Worm (Caenorhabditis elegans) whole organism, late embryonic: ENCODE results near the gene Y71H2B.4.

ENCODE experiments used
- C08G9.2 ChIP-seq: sonication (generic microtip); optimal IDR thresholded peaks from 2 replicates; lab custom pipeline; 2016; ENCODE audit warnings: mild to moderate bottlenecking, missing genetic modification characterization, moderate library complexity, missing compliant biosample characterization
- K02D7.2 ChIP-seq: sonication (generic microtip); optimal IDR thresholded peaks from 2 replicates; lab custom pipeline; 2017; ENCODE audit warnings: mild to moderate bottlenecking, missing genetic modification characterization, missing compliant biosample characterization
- T23F11.4 ChIP-seq: fragments of 200-800 bp; sonication (Bioruptor generic); optimal IDR thresholded peaks from 2 replicates; lab custom pipeline; 2018; ENCODE audit warnings: mild to moderate bottlenecking, missing genetic modification characterization, missing compliant biosample characterization
- ama-1 ChIP-seq: fragments of 150-350 bp; optimal IDR thresholded peaks from 2 replicates; lab custom pipeline; 2014
- ceh-19 ChIP-seq: fragments of 200-800 bp; sonication (Bioruptor generic); optimal IDR thresholded peaks from 2 replicates; lab custom pipeline; 2018; ENCODE audit warnings: mild to moderate bottlenecking, missing genetic modification characterization, missing compliant biosample characterization
- ceh-2 ChIP-seq: sonication (generic microtip); optimal IDR thresholded peaks from 2 replicates; lab custom pipeline; 2016; ENCODE audit warnings: missing genotype, missing genetic modification characterization, missing compliant biosample characterization
- ceh-22 ChIP-seq: sonication (generic microtip); optimal IDR thresholded peaks from 2 replicates; lab custom pipeline; 2017; ENCODE audit warnings: missing biosample characterization, missing genetic modification characterization
- ceh-24 ChIP-seq: sonication (generic microtip); optimal IDR thresholded peaks from 2 replicates; lab custom pipeline; 2016; ENCODE audit warnings: mild to moderate bottlenecking, missing genetic modification characterization, missing compliant biosample characterization
- ceh-30 ChIP-seq: fragments of 150-350 bp; optimal IDR thresholded peaks from 2 replicates; lab custom pipeline; 2014; ENCODE audit warnings: missing biosample characterization, missing genetic modification characterization
- ceh-34 ChIP-seq: sonication (generic microtip); optimal IDR thresholded peaks from 2 replicates; lab custom pipeline; 2016; ENCODE audit warnings: mild to moderate bottlenecking, missing genetic modification characterization, missing compliant biosample characterization
- ceh-45 ChIP-seq: fragments of 200-800 bp; sonication (Bioruptor generic); IDR thresholded peaks from 2 replicates; pipeline ENCODE4 v1.3.6; 2022; ENCODE audit warnings: missing genetic modification reagents, missing genetic modification characterization, missing compliant biosample characterization
- ceh-48 ChIP-seq: sonication (generic microtip); optimal IDR thresholded peaks from 2 replicates; lab custom pipeline; 2016; ENCODE audit warnings: missing genetic modification characterization, inconsistent platforms, missing compliant biosample characterization
- elt-2 ChIP-seq: sonication (generic microtip); optimal IDR thresholded peaks from 2 replicates; lab custom pipeline; 2016; ENCODE audit warnings: missing genetic modification reagents, missing genetic modification characterization, missing compliant biosample characterization
- elt-4 ChIP-seq: sonication (generic microtip); optimal IDR thresholded peaks from 2 replicates; lab custom pipeline; 2016; ENCODE audit warnings: missing genetic modification characterization, missing compliant biosample characterization
- ets-4 ChIP-seq: sonication (generic microtip); optimal IDR thresholded peaks from 2 replicates; lab custom pipeline; 2016; ENCODE audit warnings: missing genetic modification characterization, missing compliant biosample characterization
- fkh-6 ChIP-seq: sonication (generic microtip); optimal IDR thresholded peaks from 2 replicates; lab custom pipeline; 2016; ENCODE audit warnings: missing genetic modification characterization, missing compliant biosample characterization
- gmeb-2 ChIP-seq: sonication (generic microtip); optimal IDR thresholded peaks from 2 replicates; lab custom pipeline; 2016; ENCODE audit warnings: missing genetic modification characterization, inconsistent platforms, missing compliant biosample characterization
- hlh-6 ChIP-seq: sonication (generic microtip); optimal IDR thresholded peaks from 2 replicates; lab custom pipeline; 2016; ENCODE audit warnings: missing genotype, missing genetic modification characterization, missing compliant biosample characterization
- hlh-8 ChIP-seq: sonication (generic microtip); optimal IDR thresholded peaks from 2 replicates; lab custom pipeline; 2016; ENCODE audit warnings: missing genotype, missing genetic modification characterization, missing compliant biosample characterization
- lin-11 ChIP-seq: fragments of 200-800 bp; sonication (Bioruptor generic); optimal IDR thresholded peaks from 2 replicates; lab custom pipeline; 2018; ENCODE audit warnings: mild to moderate bottlenecking, missing genetic modification characterization, missing compliant biosample characterization
- madf-2 ChIP-seq: sonication (generic microtip); optimal IDR thresholded peaks from 2 replicates; lab custom pipeline; 2017; ENCODE audit warnings: missing genetic modification characterization, missing compliant biosample characterization
- mec-3 ChIP-seq: sonication (generic microtip); optimal IDR thresholded peaks from 2 replicates; lab custom pipeline; 2016; ENCODE audit warnings: borderline replicate concordance, missing genetic modification characterization, missing compliant biosample characterization
- nfya-1 ChIP-seq: sonication (generic microtip); optimal IDR thresholded peaks from 2 replicates; lab custom pipeline; 2017; ENCODE audit warnings: missing genetic modification characterization, mild to moderate bottlenecking, missing compliant biosample characterization, antibody characterized with exemption, moderate library complexity
- nhr-232 ChIP-seq: sonication (generic microtip); optimal IDR thresholded peaks from 2 replicates; lab custom pipeline; 2016; ENCODE audit warnings: missing genetic modification characterization, missing compliant biosample characterization
- odd-2 ChIP-seq: sonication (generic microtip); optimal IDR thresholded peaks from 2 replicates; lab custom pipeline; 2017; ENCODE audit warnings: antibody characterized with exemption, mild to moderate bottlenecking, missing genetic modification characterization, missing compliant biosample characterization
- pat-9 ChIP-seq: fragments of 200-800 bp; sonication (Bioruptor generic); optimal IDR thresholded peaks from 2 replicates; lab custom pipeline; 2018; ENCODE audit warnings: mild to moderate bottlenecking, missing genetic modification characterization, moderate library complexity, missing compliant biosample characterization
- pax-1 ChIP-seq: fragments of 150-350 bp; optimal IDR thresholded peaks from 2 replicates; lab custom pipeline; 2014; ENCODE audit warnings: missing biosample characterization, missing genetic modification characterization
- ref-2 ChIP-seq: sonication (generic microtip); optimal IDR thresholded peaks from 2 replicates; lab custom pipeline; 2016; ENCODE audit warnings: missing genetic modification characterization, missing compliant biosample characterization
- rnt-1 ChIP-seq: sonication (generic microtip); optimal IDR thresholded peaks from 2 replicates; lab custom pipeline; 2016; ENCODE audit warnings: missing genetic modification characterization, missing compliant biosample characterization
- sox-2 ChIP-seq: fragments of 200-800 bp; sonication (Bioruptor generic); IDR thresholded peaks from 2 replicates; pipeline ENCODE4 v1.3.6; 2022; ENCODE audit warnings: missing genetic modification reagents, missing genetic modification characterization, missing compliant biosample characterization
- ttx-3 ChIP-seq: sonication (generic microtip); optimal IDR thresholded peaks from 2 replicates; lab custom pipeline; 2016; ENCODE audit warnings: missing genetic modification reagents, missing genetic modification characterization, missing compliant biosample characterization
- unc-3 ChIP-seq, 2 experiments: fragments of 200-800 bp in 1 of 2; sonication (Bioruptor generic) in 1 of 2; sonication (generic microtip) in 1 of 2; conservative IDR thresholded peaks in 1 of 2; optimal IDR thresholded peaks in 1 of 2; 2 replicates each; pipeline versions ENCODE4 v1.3.6 to Lab custom; 2016 to 2022; ENCODE audit warnings: missing compliant biosample characterization in 2 of 2, missing genetic modification characterization in 2 of 2, missing genetic modification reagents in 1 of 2
- unc-86 ChIP-seq: sonication (generic microtip); optimal IDR thresholded peaks from 2 replicates; lab custom pipeline; 2016; ENCODE audit warnings: missing genetic modification characterization, missing compliant biosample characterization
- zip-5 ChIP-seq: sonication (generic microtip); optimal IDR thresholded peaks from 2 replicates; lab custom pipeline; 2016; ENCODE audit warnings: missing genetic modification characterization, missing compliant biosample characterization

Gene Y71H2B.4

ce11 chrIII:2616212-2616611, 2.6 kb upstream of the Y71H2B.4 start:
- TF ChIP-seq madf-2 (tag; lab: Kevin White, UChicago): no peak
- TF ChIP-seq ref-2 (tag; lab: Kevin White, UChicago): no peak
- TF ChIP-seq unc-3 (GFP tag; conservative IDR thresholded peaks at IDR 0.05; lab: Robert Waterston, UW): no peak
- TF ChIP-seq unc-3 (tag; optimal IDR thresholded peaks at IDR 0.05; lab: Kevin White, UChicago): no peak
- TF ChIP-seq ceh-48 (tag; lab: Kevin White, UChicago): no peak
- TF ChIP-seq nfya-1 (tag; lab: Kevin White, UChicago): no peak
- TF ChIP-seq, all 69 proteins: peak for 0

DNA sequence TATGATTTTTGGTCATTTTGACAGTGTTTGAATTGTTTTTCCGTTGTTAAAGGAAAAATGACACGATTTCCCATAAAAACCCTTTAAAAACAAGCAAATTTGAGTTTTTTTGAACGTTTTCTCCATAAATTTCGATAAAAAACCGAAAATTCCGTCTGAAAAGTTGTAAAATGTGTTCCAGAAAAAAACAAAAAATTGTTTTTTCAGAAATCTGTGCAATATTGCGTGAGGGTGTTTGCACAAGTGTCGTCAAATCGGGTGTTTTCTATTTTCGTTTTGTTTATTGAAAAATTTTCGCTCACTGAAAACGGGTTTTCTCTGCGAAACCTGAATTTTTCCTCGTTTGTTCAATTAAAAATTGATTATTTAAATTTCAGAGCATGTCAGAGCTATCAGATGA, 796 bp downstream of the Y71H2B.4 start, which contains the start of gene ppfr-4:
Gene ppfr-4 (plus strand): TSS at position 378 of the 400 bp plus-strand sequence.
- no peak for TF ChIP-seq ceh-30 (tag; lab: Kevin White, UChicago)
- no peak for TF ChIP-seq fkh-6 (tag; lab: Kevin White, UChicago)
- no peak for TF ChIP-seq odd-2 (tag; lab: Kevin White, UChicago)
- no peak for TF ChIP-seq ceh-19 (GFP tag; lab: Kevin White, UChicago)
- TF ChIP-seq ttx-3 (tag; lab: Kevin White, UChicago): no peak
- TF ChIP-seq gmeb-2 (tag; lab: Kevin White, UChicago): no peak

- TF ChIP-seq ref-2 (tag; lab: Kevin White, UChicago) (no peak), unc-86 (tag; lab: Kevin White, UChicago) (no peak), hlh-8 (no peak), zip-5 (tag; lab: Kevin White, UChicago) (no peak), ama-1 (lab: Kevin White, UChicago) (no peak), fkh-6 (tag; lab: Kevin White, UChicago) (no peak)
- TF ChIP-seq, all 69 proteins: peak for 0
Observed at ce11 chrIII:2622870-2623269, 4.1 kb downstream of the Y71H2B.4 start, which contains the start of gene Y71H2B.2. TSS of gene Y71H2B.2 (plus strand) at chrIII:2623170.

ce11 chrIII:2628690-2629089, 9.9 kb downstream of the Y71H2B.4 start, which contains the start of gene acbp-8:
TSS of gene acbp-8 (plus strand) at chrIII:2629013.
- no peak for TF ChIP-seq pax-1
- no peak for TF ChIP-seq K02D7.2 (tag; lab: Kevin White, UChicago)
- no peak for TF ChIP-seq ceh-34 (tag; lab: Kevin White, UChicago)
- TF ChIP-seq elt-2 (tag; lab: Kevin White, UChicago): no peak
- TF ChIP-seq ceh-30 (tag; lab: Kevin White, UChicago): no peak
- TF ChIP-seq rnt-1 (tag; lab: Kevin White, UChicago): no peak
- TF ChIP-seq ceh-19 (GFP tag; lab: Kevin White, UChicago): no peak
- TF ChIP-seq pat-9 (tag; lab: Kevin White, UChicago): no peak

ce11 chrIII:2632819-2633398, 14.1 kb downstream of the Y71H2B.4 start:
- no peak for TF ChIP-seq C08G9.2
- no peak for TF ChIP-seq elt-4
- no peak for TF ChIP-seq T23F11.4 (GFP tag; lab: Kevin White, UChicago)

- no peak for TF ChIP-seq hlh-8
- no peak for TF ChIP-seq hlh-6
- no peak for TF ChIP-seq ceh-2 (tag; lab: Kevin White, UChicago)
- TF ChIP-seq lin-11 (tag; lab: Kevin White, UChicago): no peak
- no peak for TF ChIP-seq unc-3 (GFP tag; conservative IDR thresholded peaks at IDR 0.05; lab: Robert Waterston, UW)
- TF ChIP-seq unc-3 (tag; optimal IDR thresholded peaks at IDR 0.05; lab: Kevin White, UChicago): no peak
- no peak for TF ChIP-seq nhr-232 (tag; lab: Kevin White, UChicago)
- TF ChIP-seq mec-3: no peak
- TF ChIP-seq ceh-45 (GFP tag; lab: Robert Waterston, UW): no peak
- TF ChIP-seq ceh-24 (tag; lab: Kevin White, UChicago): no peak
- TF ChIP-seq T23F11.4 (GFP tag; lab: Kevin White, UChicago): no peak
- TF ChIP-seq fkh-6 (tag; lab: Kevin White, UChicago): no peak
- no peak for TF ChIP-seq ets-4 (tag; lab: Kevin White, UChicago)
- no peak for TF ChIP-seq pax-1
- TF ChIP-seq elt-4: no peak
- TF ChIP-seq ceh-48 (tag; lab: Kevin White, UChicago): no peak
- TF ChIP-seq ceh-22 (tag; lab: Kevin White, UChicago): no peak
- TF ChIP-seq sox-2: no peak
- TF ChIP-seq, all 69 proteins: peak for 0
Observed at ce11 chrIII:2634577-2634976, 15.8 kb downstream of the Y71H2B.4 start.
